Fruit fly (Drosophila melanogaster) whole organism: ENCODE data around the gene mTerf3.

Source experiments
- Dll ChIP-seq: fragments of >200 bp; optimal IDR thresholded peaks from 2 replicates; lab custom pipeline; 2017
- usp ChIP-seq: fragments of >200 bp; optimal IDR thresholded peaks from 2 replicates; lab custom pipeline; 2017; ENCODE audit warnings: missing biosample characterization, missing genetic modification characterization, mixed read lengths

- TF ChIP-seq Dll (lab: Kevin White, UChicago) (no peak), usp (no peak)
These were observed 22.4 kb downstream of the mTerf3 start for dm6 chr3L:20498204-20498603.
